Worm (Caenorhabditis elegans) whole organism, dauer: ENCODE measurements around the gene msp-74.
"Not testable (repeated sequence)": the region's sequence is repeated elsewhere in the genome, so short reads cannot be mapped to it uniquely, and the experiment has no call there.

Experiments
- unc-62 ChIP-seq: sonication (generic microtip); optimal IDR thresholded peaks from 2 replicates; lab custom pipeline; 2017; ENCODE audit warnings: missing biosample characterization, missing genetic modification reagents, missing genetic modification characterization

msp-74 gene

DNA sequence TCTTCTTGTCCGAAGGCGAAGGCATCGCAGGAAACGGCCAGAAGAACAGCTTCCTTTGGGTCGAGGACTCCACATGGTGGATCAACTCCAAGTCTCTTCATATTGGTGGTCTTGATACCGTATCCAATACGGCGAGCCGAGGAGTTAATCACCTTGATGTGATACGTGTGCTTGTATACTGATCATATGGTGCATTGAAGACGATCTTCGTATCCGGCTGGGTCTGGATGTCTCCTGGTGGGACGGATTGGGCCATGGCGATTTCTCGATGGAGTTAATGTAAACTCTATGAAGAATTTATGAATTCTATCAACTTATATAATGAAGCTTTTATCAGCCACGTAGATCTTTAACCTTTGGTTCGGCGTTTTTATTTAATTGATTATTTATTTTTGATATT is at the start of gene msp-74:
Gene msp-74, minus strand, starts transcription at position 101 of the 400 bp plus-strand sequence.
- not testable (repeated sequence) for TF ChIP-seq unc-62

DNA sequence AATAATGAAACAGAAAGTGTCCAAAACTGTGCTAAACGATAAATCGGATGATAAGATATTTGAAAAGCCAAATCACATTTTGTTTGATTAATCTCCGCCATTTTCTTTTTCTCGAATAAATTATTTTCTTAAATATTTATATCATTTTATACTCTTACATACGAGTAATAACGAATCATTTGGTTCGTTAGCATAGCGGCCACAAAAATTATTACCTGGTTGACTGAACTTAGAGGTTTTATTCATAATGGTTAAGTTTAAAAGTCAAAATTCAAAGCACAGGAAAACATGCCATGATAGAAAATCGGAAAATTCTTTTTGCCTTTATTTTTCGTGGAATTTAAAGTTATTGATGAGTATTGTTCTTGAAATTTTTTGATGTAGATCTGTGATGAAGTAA is 48.1 kb upstream of the msp-74 start, which contains the start of gene srb-5:
Gene srb-5, minus strand, starts transcription at position 101 of the 400 bp plus-strand sequence.
- TF ChIP-seq unc-62: no peak

DNA sequence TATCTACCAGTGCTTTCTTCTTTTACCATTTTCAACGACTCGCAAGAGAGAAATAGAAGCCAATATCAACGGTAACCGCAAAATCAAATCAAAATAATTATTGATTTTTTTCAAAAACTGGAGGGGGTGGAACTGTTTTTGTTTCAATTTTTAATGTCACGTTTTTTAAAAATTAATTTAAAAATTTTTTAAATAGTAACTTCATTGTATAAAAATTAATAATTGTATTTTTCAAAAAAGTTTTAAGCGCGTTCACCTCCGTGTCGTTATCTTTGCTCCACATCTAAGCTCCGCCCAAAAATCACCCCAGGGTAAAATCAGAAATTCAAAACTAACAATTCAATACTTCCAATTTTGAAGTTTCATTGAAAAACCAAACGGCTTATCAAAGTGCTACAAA is 46.0 kb upstream of the msp-74 start, which contains the start of gene C27D6.11:
Gene C27D6.11, minus strand, starts transcription at position 101 of the 400 bp plus-strand sequence.
- TF ChIP-seq unc-62: no peak

DNA sequence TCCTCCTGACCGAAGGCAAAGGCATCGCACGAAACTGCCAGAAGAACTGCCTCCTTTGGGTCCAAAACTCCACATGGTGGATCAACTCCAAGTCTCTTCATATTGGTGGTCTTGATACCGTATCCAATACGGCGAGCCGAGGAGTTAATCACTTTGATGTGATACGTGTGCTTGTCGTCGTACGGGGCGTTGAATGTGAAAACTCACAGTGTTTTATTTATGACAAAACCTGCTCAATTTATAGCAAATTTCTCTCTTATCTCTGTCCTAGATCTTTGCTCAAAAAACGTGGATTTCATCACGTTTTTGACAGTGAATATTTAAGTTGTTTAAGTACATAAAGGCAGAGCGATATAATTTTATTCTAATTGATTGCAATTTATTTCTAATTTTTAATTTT is 43.6 kb upstream of the msp-74 start, which contains the start of gene F58A6.9:
Gene F58A6.9, minus strand, starts transcription at position 101 of the 400 bp plus-strand sequence.
- not testable (repeated sequence) for TF ChIP-seq unc-62

DNA sequence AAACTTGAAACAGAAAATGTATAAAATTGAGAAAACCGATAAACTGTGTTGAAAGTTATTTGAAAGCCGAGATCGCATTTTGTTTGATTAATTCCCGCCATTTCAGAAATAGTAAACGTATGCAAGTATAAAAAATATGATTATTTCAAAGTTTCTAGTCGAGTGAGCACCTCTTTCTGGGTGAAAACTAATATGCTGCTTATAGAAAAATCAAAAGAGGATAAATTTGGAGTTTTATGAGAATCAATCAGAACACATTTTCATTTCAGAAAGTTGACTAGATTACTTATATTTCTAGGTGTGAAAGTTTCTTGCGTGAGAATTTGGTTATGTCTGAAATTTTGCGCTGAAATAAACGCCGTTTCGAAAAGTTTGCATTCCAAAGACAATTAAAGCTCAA is 42.4 kb upstream of the msp-74 start, which contains the start of gene srb-13:
Gene srb-13, minus strand, starts transcription at position 101 of the 400 bp plus-strand sequence.
- no peak for TF ChIP-seq unc-62

DNA sequence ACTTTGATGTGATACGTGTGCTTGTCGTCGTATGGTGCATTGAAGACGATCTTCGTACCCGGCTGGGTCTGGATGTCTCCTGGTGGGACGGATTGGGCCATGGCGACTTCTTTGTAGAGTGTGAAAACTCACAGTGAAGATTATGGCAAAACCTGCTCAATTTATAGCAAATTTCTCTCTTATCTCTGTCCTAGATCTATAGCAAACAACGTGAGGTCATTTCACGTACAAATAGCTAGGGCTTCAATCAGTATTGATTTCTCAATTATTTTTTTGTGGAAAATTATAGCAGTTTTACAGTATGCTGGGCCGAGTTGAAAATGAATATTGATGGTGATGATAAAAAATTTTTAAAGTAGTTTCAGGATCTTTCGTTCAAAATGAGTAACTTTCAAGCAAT is 41.8 kb upstream of the msp-74 start, which contains the start of gene msp-45:
Gene msp-45, minus strand, starts transcription at position 101 of the 400 bp plus-strand sequence.
- TF ChIP-seq unc-62: no peak

DNA sequence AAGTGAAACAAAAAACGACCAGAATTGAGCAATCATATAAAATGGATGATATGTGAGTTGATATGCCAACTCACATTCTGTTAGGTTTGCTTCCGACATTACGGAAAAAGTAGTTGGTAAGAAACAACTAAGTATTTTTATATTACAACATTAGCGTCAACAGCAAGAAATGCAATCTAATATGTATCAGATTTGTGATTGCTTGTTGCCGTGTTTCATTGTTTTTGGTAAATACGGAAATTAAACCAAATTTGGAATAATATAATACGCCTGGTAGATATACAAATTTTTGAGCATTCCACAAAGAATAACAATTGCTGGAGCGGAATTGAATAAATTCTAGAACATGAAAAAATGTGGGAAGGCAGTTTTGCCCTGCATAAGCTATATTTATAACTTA is 39.4 kb upstream of the msp-74 start, which contains the start of gene srb-12:
Gene srb-12, minus strand, starts transcription at position 101 of the 400 bp plus-strand sequence.
- TF ChIP-seq unc-62: no peak

DNA sequence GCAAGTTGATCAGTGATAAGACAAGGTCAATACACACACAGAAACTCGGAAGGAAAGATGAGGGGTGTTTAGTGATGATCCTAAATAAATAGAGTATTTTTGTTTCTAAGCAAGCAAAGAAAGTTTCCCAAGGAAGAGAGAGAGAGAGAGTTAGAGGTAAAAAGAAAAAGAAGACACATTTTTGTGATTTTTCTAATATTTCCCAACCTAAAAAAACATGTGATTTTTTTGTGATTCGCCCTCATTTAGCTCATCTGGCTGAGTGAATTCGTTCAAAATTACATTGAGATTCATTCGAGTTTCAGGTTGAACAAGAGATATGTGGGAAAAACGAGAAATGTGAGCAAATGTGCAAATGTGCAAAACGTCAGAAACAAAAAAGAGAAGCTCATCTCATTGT is 35.7 kb upstream of the msp-74 start, which contains the start of gene srb-16:
Gene srb-16, minus strand, starts transcription at position 101 of the 400 bp plus-strand sequence.
- no peak for TF ChIP-seq unc-62

DNA sequence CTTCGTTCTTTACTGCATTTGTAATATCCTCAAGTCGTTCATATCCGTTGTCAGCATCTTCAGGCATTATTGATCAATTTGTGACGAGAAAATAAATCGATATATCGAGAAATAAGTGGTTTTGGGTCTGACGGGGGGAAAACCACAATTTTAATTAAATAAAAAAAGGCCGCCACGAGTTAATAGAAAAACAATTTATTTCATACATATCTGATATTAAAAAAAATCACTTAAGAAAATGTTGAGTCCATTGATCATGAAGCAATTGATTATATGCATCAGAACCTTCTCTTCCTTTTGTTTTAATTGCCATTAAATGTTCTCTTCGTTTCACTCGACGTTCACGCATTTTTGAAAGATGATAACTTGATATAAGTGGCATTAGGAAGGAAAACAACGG is 33.2 kb upstream of the msp-74 start, which contains the start of gene F58A6.5:
Gene F58A6.5, minus strand, starts transcription at position 101 of the 400 bp plus-strand sequence.
- TF ChIP-seq unc-62: no peak

DNA sequence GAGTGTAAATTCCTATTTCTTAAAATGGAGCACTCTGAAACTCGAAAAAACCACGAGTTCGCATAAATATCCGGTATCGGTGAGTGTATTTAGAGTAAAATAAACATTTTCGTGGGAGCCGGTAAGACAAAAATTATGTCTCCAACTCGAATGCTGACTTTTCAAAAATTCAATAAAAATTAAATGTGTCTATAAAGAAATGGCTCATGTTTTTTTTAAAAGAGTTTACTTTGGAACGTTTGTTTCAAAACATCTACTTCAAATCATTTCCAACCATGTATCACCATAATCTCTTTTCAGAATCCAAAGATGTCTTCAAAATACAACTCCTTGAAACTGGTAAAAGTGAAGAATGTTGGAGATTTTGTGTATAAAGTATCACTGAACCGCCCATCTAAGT is 27.5 kb upstream of the msp-74 start, which contains the start of gene F58A6.1:
Gene F58A6.1, plus strand, starts transcription at position 301 of the 400 bp plus-strand sequence.
- no peak for TF ChIP-seq unc-62

DNA sequence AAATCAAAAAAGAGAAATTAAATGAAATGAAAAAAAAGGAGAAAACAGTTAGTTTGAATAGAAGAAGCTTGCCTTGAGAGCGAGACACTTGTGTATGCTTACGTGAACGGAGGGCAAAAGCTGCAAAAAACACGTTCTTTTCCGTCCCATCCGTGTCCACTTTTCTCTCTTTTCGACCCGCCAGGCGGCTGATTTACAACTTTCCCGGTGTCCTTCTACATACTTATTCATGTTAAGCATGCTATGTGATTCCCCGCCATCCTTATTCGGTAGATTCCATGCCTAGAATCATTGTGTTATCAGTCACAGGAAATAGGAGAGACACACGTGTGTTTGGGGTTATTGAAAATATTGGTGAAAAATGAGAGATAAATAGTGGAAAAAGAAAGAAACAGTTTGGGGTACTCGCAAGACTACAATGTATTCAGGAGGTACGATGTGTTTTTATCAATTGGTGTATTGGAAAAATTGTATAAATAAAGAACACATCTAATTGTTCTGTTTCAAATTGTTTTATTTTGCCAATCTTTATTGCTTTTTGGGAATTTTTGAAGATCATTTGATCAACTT is 26.9 kb upstream of the msp-74 start, which contains the start of gene nas-29:
Gene nas-29, minus strand, starts transcription at position 92 of the 570 bp plus-strand sequence.
- TF ChIP-seq unc-62: no peak

DNA sequence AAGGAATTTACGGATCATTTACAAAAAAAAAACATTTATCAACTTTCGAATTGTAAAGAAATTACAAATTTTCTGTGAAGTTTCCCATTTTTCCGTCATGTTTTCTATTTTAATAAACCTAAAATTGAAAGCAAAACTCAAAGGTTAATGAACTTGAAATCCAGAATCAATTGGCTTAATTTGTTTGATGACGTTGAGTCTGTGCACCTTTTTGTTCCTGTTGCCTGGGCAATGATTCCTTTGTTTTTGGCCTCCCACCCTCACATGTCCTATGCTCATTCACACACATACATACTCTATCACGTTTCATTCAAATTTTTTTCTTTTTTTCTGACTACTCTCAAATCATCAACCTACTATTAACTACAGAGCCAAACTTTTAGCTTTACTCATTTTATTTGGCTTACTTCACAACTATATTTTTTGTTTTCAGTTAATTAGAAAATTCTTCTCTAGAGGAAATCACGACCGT is 21.2 kb upstream of the msp-74 start, which contains the start of gene F58A6.2:
Gene F58A6.2, plus strand, starts transcription at position 422 of the 472 bp plus-strand sequence.
- no peak for TF ChIP-seq unc-62

DNA sequence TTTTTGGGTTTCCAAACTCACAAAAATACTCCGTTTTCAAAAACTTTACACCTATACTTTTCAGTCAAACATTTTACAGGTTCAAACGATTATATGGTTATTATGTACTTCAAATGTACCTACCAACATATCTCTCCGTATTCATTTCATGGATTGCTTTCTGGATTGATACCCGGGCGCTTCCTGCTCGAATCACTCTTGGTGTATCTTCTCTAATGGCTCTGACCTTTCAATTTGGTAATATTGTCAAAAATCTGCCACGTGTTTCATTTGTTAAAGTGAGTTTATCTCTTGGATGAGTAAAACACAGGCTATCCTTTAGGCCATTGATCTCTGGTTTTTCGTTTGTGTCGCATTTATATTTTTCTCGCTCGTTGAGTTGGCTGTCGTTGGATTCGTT is 16.7 kb upstream of the msp-74 start:
- TF ChIP-seq unc-62: no peak

DNA sequence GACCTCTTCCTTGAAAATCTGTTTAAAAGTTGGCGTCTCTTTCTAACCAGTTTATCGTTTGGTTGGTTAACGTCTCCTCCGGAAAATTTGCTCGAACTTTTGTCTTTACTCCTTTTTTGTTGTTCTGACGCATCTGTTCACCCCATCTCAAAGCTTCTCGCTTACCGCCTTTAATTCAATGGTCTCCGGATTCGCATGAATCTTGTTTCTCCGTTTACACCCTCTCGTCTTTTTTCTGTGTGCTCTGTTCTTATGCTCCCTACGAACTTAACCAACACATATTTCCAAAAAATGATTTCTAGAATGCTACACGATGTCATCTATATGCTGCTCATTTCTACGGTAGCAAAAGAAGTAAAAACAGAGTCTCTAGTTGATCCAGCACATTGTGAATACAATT is 14.9 kb upstream of the msp-74 start, which contains the start of gene lgc-56:
Gene lgc-56, plus strand, starts transcription at position 301 of the 400 bp plus-strand sequence.
- TF ChIP-seq unc-62: no peak

DNA sequence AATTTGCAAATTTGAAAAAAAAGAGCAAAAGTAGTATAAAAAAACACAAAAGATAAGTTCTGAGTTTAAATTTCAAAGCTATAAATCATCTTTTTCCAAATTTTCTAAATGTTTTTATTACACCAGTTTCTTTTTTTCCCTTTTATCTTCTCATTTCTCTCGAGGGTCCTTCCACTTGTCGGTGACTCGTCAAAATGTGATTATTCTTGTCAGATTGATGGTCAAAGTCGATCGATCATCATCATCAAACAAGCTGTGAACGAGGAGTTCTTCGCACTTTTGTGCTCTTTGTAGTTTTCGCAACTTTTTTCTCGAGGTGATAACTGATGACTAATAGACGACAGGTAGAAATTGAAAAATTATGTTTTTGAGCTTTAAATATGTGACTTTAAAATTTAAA is 5.5 kb upstream of the msp-74 start:
- no peak for TF ChIP-seq unc-62

DNA sequence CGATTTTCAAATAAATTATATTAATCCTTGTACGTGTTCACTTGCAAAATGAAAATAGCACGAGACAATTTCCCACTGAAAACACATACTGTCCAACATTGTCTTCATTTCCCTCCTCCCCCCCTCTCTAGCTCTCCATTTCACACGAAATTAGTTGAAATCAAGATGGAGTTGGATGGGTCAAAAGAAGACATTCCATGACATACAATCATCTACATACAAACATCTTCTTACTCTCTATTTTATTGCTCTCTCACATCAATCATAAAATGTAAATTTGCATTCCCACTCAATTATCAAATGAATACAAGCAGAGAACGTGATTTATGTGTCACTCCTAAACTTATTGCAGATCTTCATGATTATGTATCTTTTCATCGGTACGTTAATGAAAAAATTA is 598 bp upstream of the msp-74 start, which contains the start of gene srsy-1:
Gene srsy-1, plus strand, starts transcription at position 301 of the 400 bp plus-strand sequence.
- no peak for TF ChIP-seq unc-62

DNA sequence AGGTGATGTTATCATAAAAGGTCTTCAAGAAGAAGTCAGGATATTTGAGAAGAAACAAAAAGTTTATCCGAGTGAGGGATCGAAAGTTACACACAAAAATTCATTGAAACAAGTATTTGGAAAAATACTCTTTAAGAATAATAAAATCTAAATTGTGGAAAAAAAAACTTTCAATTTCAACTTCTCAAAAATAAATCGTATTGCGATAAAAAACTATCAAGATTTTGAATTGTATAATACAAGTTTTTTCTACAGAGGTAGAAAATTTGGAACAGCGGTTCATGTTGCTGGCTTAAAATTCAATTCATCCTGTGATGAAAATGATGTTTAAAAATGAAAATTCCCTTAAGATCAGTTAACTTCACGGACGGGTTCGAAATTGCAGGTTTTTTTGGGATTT is 3.1 kb downstream of the msp-74 start, which contains the start of gene F09C12.8:
Gene F09C12.8, plus strand, starts transcription at position 301 of the 400 bp plus-strand sequence.
- no peak for TF ChIP-seq unc-62
